Worm (Caenorhabditis elegans) whole organism, L4 larva: ENCODE results near the gene dcr-1.

Source experiments
- R02D3.7 ChIP-seq: fragments of 150-350 bp; sonication (generic microtip); optimal IDR thresholded peaks from 3 replicates; lab custom pipeline; 2014; ENCODE audit warnings: missing biosample characterization, missing genetic modification characterization
- dmd-6 ChIP-seq: fragments of 200-800 bp; sonication (Bioruptor generic); IDR thresholded peaks from 2 replicates; pipeline ENCODE4 v1.3.6; 2022; ENCODE audit warnings: missing genetic modification reagents, missing genetic modification characterization, missing compliant biosample characterization
- jun-1 ChIP-seq: fragments of 150-350 bp; optimal IDR thresholded peaks from 2 replicates; lab custom pipeline; 2014; ENCODE audit warnings: missing biosample characterization, missing genetic modification reagents, missing genetic modification characterization
- lin-15B ChIP-seq: fragments of 150-350 bp; sonication (generic microtip); optimal IDR thresholded peaks from 3 replicates; lab custom pipeline; 2014; ENCODE audit warnings: missing biosample characterization, missing genetic modification characterization
- lin-39 ChIP-seq: fragments of 150-350 bp; optimal IDR thresholded peaks from 2 replicates; lab custom pipeline; 2014; ENCODE audit warnings: missing biosample characterization, missing genetic modification reagents, missing genetic modification characterization
- nhr-76 ChIP-seq: fragments of 150-350 bp; optimal IDR thresholded peaks from 2 replicates; lab custom pipeline; 2014; ENCODE audit warnings: missing biosample characterization, missing genetic modification characterization
- zfp-3 ChIP-seq: fragments of 200-800 bp; sonication (Bioruptor generic); conservative IDR thresholded peaks from 2 replicates; pipeline ENCODE4 v1.3.6; 2022; ENCODE audit warnings: missing genetic modification reagents, missing genetic modification characterization, missing compliant biosample characterization

ce11 chrIII:8080165-8080738, at the start of gene dcr-1, which contains the start of gene apc-2:
- TF ChIP-seq dmd-6: no peak
- no peak for TF ChIP-seq zfp-3
- TF ChIP-seq R02D3.7 (tag; lab: Kevin White, UChicago): no peak
- no peak for TF ChIP-seq jun-1 (tag; lab: Kevin White, UChicago)
- no peak for TF ChIP-seq nhr-76 (tag; lab: Kevin White, UChicago)
- TF ChIP-seq lin-15B (tag; lab: Kevin White, UChicago): no peak
- no peak for TF ChIP-seq lin-39 (tag; lab: Kevin White, UChicago)
